Worm (Caenorhabditis elegans) whole organism, late embryonic: ENCODE measurements around the gene F22E5.22.

Experiments used
- C38D4.7 ChIP-seq: fragments of 200-800 bp; sonication (Bioruptor generic); optimal IDR thresholded peaks from 2 replicates; lab custom pipeline; 2018; ENCODE audit warnings: mild to moderate bottlenecking, missing genetic modification characterization, moderate library complexity, missing compliant biosample characterization
- ceh-6 ChIP-seq: fragments of 200-800 bp; sonication (Bioruptor generic); optimal IDR thresholded peaks from 2 replicates; lab custom pipeline; 2018; ENCODE audit warnings: mild to moderate bottlenecking, missing genetic modification characterization, missing compliant biosample characterization
- elt-4 ChIP-seq: sonication (generic microtip); optimal IDR thresholded peaks from 2 replicates; lab custom pipeline; 2016; ENCODE audit warnings: missing genetic modification characterization, missing compliant biosample characterization
- gmeb-2 ChIP-seq: sonication (generic microtip); optimal IDR thresholded peaks from 2 replicates; lab custom pipeline; 2016; ENCODE audit warnings: missing genetic modification characterization, inconsistent platforms, missing compliant biosample characterization
- nfya-1 ChIP-seq: sonication (generic microtip); optimal IDR thresholded peaks from 2 replicates; lab custom pipeline; 2017; ENCODE audit warnings: missing genetic modification characterization, mild to moderate bottlenecking, missing compliant biosample characterization, antibody characterized with exemption, moderate library complexity
- odd-2 ChIP-seq: sonication (generic microtip); optimal IDR thresholded peaks from 2 replicates; lab custom pipeline; 2017; ENCODE audit warnings: antibody characterized with exemption, mild to moderate bottlenecking, missing genetic modification characterization, missing compliant biosample characterization
- pag-3 ChIP-seq: sonication (generic microtip); optimal IDR thresholded peaks from 2 replicates; lab custom pipeline; 2016; ENCODE audit warnings: missing compliant biosample characterization, missing genetic modification characterization, borderline replicate concordance
- pha-4 ChIP-seq: fragments of 150-350 bp; optimal IDR thresholded peaks from 2 replicates; lab custom pipeline; 2018; ENCODE audit warnings: missing biosample characterization, missing genetic modification reagents, missing genetic modification characterization
- sox-2 ChIP-seq: fragments of 200-800 bp; sonication (Bioruptor generic); IDR thresholded peaks from 2 replicates; pipeline ENCODE4 v1.3.6; 2022; ENCODE audit warnings: missing genetic modification reagents, missing genetic modification characterization, missing compliant biosample characterization
- tbx-2 ChIP-seq: sonication (generic microtip); optimal IDR thresholded peaks from 2 replicates; lab custom pipeline; 2016; ENCODE audit warnings: missing genetic modification characterization, missing compliant biosample characterization
- ttx-3 ChIP-seq: sonication (generic microtip); optimal IDR thresholded peaks from 2 replicates; lab custom pipeline; 2016; ENCODE audit warnings: missing genetic modification reagents, missing genetic modification characterization, missing compliant biosample characterization
- unc-86 ChIP-seq: sonication (generic microtip); optimal IDR thresholded peaks from 2 replicates; lab custom pipeline; 2016; ENCODE audit warnings: missing genetic modification characterization, missing compliant biosample characterization

DNA sequence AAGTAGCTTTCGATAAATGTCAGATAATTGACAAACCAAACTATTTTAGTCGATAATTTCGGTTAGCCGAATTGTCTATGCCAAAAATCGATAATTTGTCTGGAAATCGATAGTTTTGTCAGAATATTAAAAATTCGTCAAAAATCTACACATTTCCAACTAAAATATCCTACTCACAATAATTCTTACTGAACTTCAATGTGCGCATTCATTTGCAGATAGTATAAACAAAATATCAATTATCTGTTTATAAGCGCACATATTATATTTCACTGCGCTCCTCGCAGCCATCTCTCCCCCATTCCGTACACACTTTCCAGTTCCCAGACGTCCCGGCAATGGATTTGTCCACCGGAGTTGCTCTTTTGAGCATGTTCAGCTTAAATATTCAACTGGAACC is 40.9 kb upstream of the F22E5.22 start, which contains the start of gene lgc-28:
- TF ChIP-seq pha-4 (no peak), ceh-6 (no peak), gmeb-2 (tag; lab: Kevin White, UChicago) (no peak), C38D4.7 (no peak), sox-2 (no peak), tbx-2 (tag; lab: Kevin White, UChicago) (no peak), odd-2 (tag; lab: Kevin White, UChicago) (no peak), nfya-1 (tag; lab: Kevin White, UChicago) (no peak), ttx-3 (tag; lab: Kevin White, UChicago) (no peak), unc-86 (no peak), elt-4 (tag; lab: Kevin White, UChicago) (no peak), pag-3 (tag; lab: Kevin White, UChicago) (no peak)
